Worm (Caenorhabditis elegans) whole organism, L2 larva: ENCODE data around the gene far-1.

ENCODE experiments used
- aly-2 ChIP-seq: fragments of 150-350 bp; optimal IDR thresholded peaks from 2 replicates; lab custom pipeline; 2014; ENCODE audit warnings: missing biosample characterization, missing genetic modification characterization
- ama-1 ChIP-seq: fragments of 150-350 bp; optimal IDR thresholded peaks from 2 replicates; lab custom pipeline; 2018; ENCODE audit warnings: inconsistent platforms
- lin-13 ChIP-seq: fragments of 150-350 bp; optimal IDR thresholded peaks from 2 replicates; lab custom pipeline; 2014; ENCODE audit warnings: missing biosample characterization, missing genetic modification reagents, missing genetic modification characterization
- mdl-1 ChIP-seq, 2 experiments: fragments of 150-350 bp in 1 of 2; sonication (generic microtip) in 1 of 2; optimal IDR thresholded peaks; 2 replicates each; lab custom pipeline; 2017; ENCODE audit warnings: missing biosample characterization in 2 of 2, missing genetic modification characterization in 2 of 2
- peb-1 ChIP-seq: fragments of 150-350 bp; optimal IDR thresholded peaks from 2 replicates; lab custom pipeline; 2014; ENCODE audit warnings: missing biosample characterization, missing genetic modification characterization
- sem-4 ChIP-seq: fragments of 150-350 bp; optimal IDR thresholded peaks from 2 replicates; lab custom pipeline; 2014; ENCODE audit warnings: missing biosample characterization, missing genetic modification reagents, missing genetic modification characterization
- sma-9 ChIP-seq, 2 experiments: fragments of 150-350 bp in 1 of 2; sonication (generic microtip) in 1 of 2; optimal IDR thresholded peaks; 2 replicates each; lab custom pipeline; 2014 to 2016; ENCODE audit warnings: missing genetic modification characterization in 2 of 2, mild to moderate bottlenecking in 1 of 2, missing biosample characterization in 1 of 2, missing compliant biosample characterization in 1 of 2, missing genetic modification reagents in 1 of 2, moderate library complexity in 1 of 2
- zag-1 ChIP-seq: fragments of 150-350 bp; optimal IDR thresholded peaks from 2 replicates; lab custom pipeline; 2014; ENCODE audit warnings: missing biosample characterization, missing genetic modification characterization

DNA sequence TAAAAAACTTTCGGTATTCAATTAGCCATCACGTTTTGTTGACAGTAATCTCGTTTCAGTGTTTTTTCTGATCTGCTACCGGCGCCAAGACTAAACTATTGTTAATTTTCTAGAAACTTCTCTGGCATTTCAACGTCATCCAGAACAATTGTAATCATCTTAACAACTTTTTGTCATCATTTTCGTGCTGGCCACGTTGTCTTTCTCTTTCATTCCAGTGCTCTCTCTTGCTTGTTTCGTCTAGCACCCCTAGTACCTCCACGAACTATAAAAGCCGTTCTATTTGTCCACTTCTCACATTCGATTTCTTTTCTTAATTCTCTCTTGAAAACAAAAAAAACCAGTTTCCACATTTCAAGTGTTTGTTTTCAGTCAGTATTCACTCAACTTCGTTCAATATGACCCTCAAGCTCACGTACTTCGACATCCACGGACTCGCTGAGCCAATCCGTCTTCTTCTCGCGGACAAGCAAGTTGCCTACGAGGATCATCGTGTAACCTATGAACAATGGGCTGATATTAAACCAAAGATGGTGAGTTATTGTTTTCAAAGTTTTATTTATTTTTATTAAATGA lies 21.9 kb downstream of the far-1 start, which contains the start of gene gst-1:
- TF ChIP-seq sma-9 (GFP tag; optimal IDR thresholded peaks at IDR 0.05; lab: Kevin White, UChicago) (peak; percentile 62), sma-9 (tag; optimal IDR thresholded peaks at IDR 0.05; lab: Kevin White, UChicago) (no peak), zag-1 (tag; lab: Kevin White, UChicago) (no peak), lin-13 (GFP tag; lab: Kevin White, UChicago) (no peak), aly-2 (tag; lab: Kevin White, UChicago) (no peak), ama-1 (lab: Kevin White, UChicago) (peak; percentile 80), sem-4 (tag; lab: Kevin White, UChicago) (no peak), mdl-1 (tag; optimal IDR thresholded peaks at IDR 0.05; lab: Kevin White, UChicago) (no peak), peb-1 (no peak)
